Worm (Caenorhabditis elegans) whole organism, L4 larva: Measurements from ENCODE around the gene Y2H9A.6.

ENCODE experiments used
- F26F4.8 ChIP-seq: fragments of 200-800 bp; sonication (Bioruptor generic); conservative IDR thresholded peaks from 2 replicates; pipeline ENCODE4 v1.3.6; 2022; ENCODE audit warnings: missing genetic modification characterization, missing compliant biosample characterization
- F44E2.7 ChIP-seq: fragments of 200-800 bp; sonication (Bioruptor generic); IDR thresholded peaks from 2 replicates; pipeline ENCODE4 v2.1.2; 2022; ENCODE audit warnings: missing genetic modification characterization, missing compliant biosample characterization
- R02D3.7 ChIP-seq: fragments of 150-350 bp; sonication (generic microtip); optimal IDR thresholded peaks from 3 replicates; lab custom pipeline; 2014; ENCODE audit warnings: missing biosample characterization, missing genetic modification characterization
- T20F7.1 ChIP-seq: fragments of 200-800 bp; sonication (Bioruptor generic); optimal IDR thresholded peaks from 2 replicates; lab custom pipeline; 2018; ENCODE audit warnings: mild to moderate bottlenecking, missing genetic modification characterization, missing compliant biosample characterization
- T26A8.4 ChIP-seq: fragments of 200-800 bp; sonication (Bioruptor generic); IDR thresholded peaks from 2 replicates; pipeline ENCODE4 v1.3.6; 2022; ENCODE audit warnings: missing genetic modification characterization, missing compliant biosample characterization
- Y105C5A.15 ChIP-seq: fragments of 200-800 bp; sonication (Bioruptor generic); IDR thresholded peaks from 2 replicates; pipeline ENCODE4 v1.3.6; 2022; ENCODE audit warnings: missing genetic modification characterization, missing compliant biosample characterization
- Y75B8A.6 ChIP-seq: fragments of 200-800 bp; sonication (Bioruptor generic); IDR thresholded peaks from 2 replicates; pipeline ENCODE4 v1.3.6; 2022; ENCODE audit warnings: missing genetic modification reagents, missing genetic modification characterization, missing compliant biosample characterization
- aha-1 ChIP-seq: fragments of 150-350 bp; peaks from one replicate; lab custom pipeline; 2014; ENCODE audit warnings: missing biosample characterization, missing genetic modification characterization
- attf-4 ChIP-seq: sonication (generic microtip); optimal IDR thresholded peaks from 3 replicates; lab custom pipeline; 2017; ENCODE audit warnings: missing biosample characterization, missing genetic modification characterization
- ceh-20 ChIP-seq: fragments of 200-800 bp; sonication (Bioruptor generic); IDR thresholded peaks from 2 replicates; pipeline ENCODE4 v1.3.6; 2022; ENCODE audit warnings: missing genetic modification reagents, missing genetic modification characterization, missing compliant biosample characterization
- ceh-44 ChIP-seq: fragments of 200-800 bp; sonication (Bioruptor generic); IDR thresholded peaks from 2 replicates; pipeline ENCODE4 v1.3.6; 2022; ENCODE audit warnings: missing genetic modification reagents, missing genetic modification characterization, missing compliant biosample characterization
- ceh-62 ChIP-seq: sonication (generic microtip); optimal IDR thresholded peaks from 2 replicates; lab custom pipeline; 2017; ENCODE audit warnings: missing biosample characterization, missing genetic modification characterization
- ceh-82 ChIP-seq: sonication (generic microtip); optimal IDR thresholded peaks from 2 replicates; lab custom pipeline; 2017; ENCODE audit warnings: missing biosample characterization, missing genetic modification characterization
- ces-1 ChIP-seq: fragments of 150-350 bp; sonication (generic microtip); optimal IDR thresholded peaks from 4 replicates; lab custom pipeline; 2014; ENCODE audit warnings: missing biosample characterization, missing genetic modification reagents, missing genetic modification characterization
- dmd-8 ChIP-seq: fragments of 200-800 bp; sonication (Bioruptor generic); IDR thresholded peaks from 2 replicates; pipeline ENCODE4 v1.3.6; 2022; ENCODE audit warnings: missing genetic modification characterization, missing compliant biosample characterization
- dmd-9 ChIP-seq: fragments of 200-800 bp; sonication (Bioruptor generic); IDR thresholded peaks from 2 replicates; pipeline ENCODE4 v1.3.6; 2022; ENCODE audit warnings: missing genetic modification reagents, missing genetic modification characterization, missing compliant biosample characterization
- dpl-1 ChIP-seq: fragments of 150-350 bp; optimal IDR thresholded peaks from 2 replicates; lab custom pipeline; 2014; ENCODE audit warnings: missing biosample characterization, missing genetic modification reagents, missing genetic modification characterization
- gei-8 ChIP-seq: fragments of 200-800 bp; sonication (Bioruptor generic); optimal IDR thresholded peaks from 2 replicates; lab custom pipeline; 2018; ENCODE audit warnings: mild to moderate bottlenecking, missing genetic modification characterization, missing compliant biosample characterization
- hlh-11 ChIP-seq: fragments of 200-800 bp; sonication (Bioruptor generic); optimal IDR thresholded peaks from 2 replicates; lab custom pipeline; 2018; ENCODE audit warnings: mild to moderate bottlenecking, missing genetic modification characterization, missing compliant biosample characterization
- hlh-30 ChIP-seq: sonication (generic microtip); optimal IDR thresholded peaks from 2 replicates; lab custom pipeline; 2017; ENCODE audit warnings: antibody characterized with exemption, mild to moderate bottlenecking, missing genetic modification characterization, missing compliant biosample characterization; ENCODE audit not compliant: insufficient read depth
- lim-7 ChIP-seq: fragments of 200-800 bp; sonication (Bioruptor generic); IDR thresholded peaks from 2 replicates; pipeline ENCODE4 v1.3.6; 2022; ENCODE audit warnings: missing genetic modification characterization, missing compliant biosample characterization
- lin-13 ChIP-seq: fragments of 150-350 bp; optimal IDR thresholded peaks from 2 replicates; lab custom pipeline; 2014; ENCODE audit warnings: missing biosample characterization, missing genetic modification reagents, missing genetic modification characterization
- lin-29 ChIP-seq: fragments of 200-800 bp; sonication (Bioruptor generic); IDR thresholded peaks from 2 replicates; pipeline ENCODE4 v1.3.6; 2022; ENCODE audit warnings: missing genetic modification reagents, missing genetic modification characterization, missing compliant biosample characterization
- lin-38 ChIP-seq: fragments of 200-800 bp; sonication (Bioruptor generic); IDR thresholded peaks from 2 replicates; pipeline ENCODE4 v1.3.6; 2022; ENCODE audit warnings: missing genetic modification reagents, missing genetic modification characterization, missing compliant biosample characterization
- lir-3 ChIP-seq: sonication (generic microtip); optimal IDR thresholded peaks from 2 replicates; lab custom pipeline; 2016; ENCODE audit warnings: mild to moderate bottlenecking, missing genetic modification characterization, missing compliant biosample characterization
- mdt-29 ChIP-seq: fragments of 200-800 bp; sonication (Bioruptor generic); IDR thresholded peaks from 2 replicates; pipeline ENCODE4 v1.3.6; 2022; ENCODE audit warnings: missing genetic modification reagents, missing genetic modification characterization, missing compliant biosample characterization
- mep-1 ChIP-seq: fragments of 150-350 bp; sonication (generic microtip); optimal IDR thresholded peaks from 3 replicates; lab custom pipeline; 2014; ENCODE audit warnings: missing biosample characterization, missing genetic modification characterization
- mes-2 ChIP-seq: sonication (generic microtip); optimal IDR thresholded peaks from 2 replicates; lab custom pipeline; 2016; ENCODE audit warnings: missing genotype, mild to moderate bottlenecking, missing genetic modification characterization, missing compliant biosample characterization; ENCODE audit not compliant: poor library complexity, severe bottlenecking
- mxl-2 ChIP-seq: fragments of 200-800 bp; sonication (Bioruptor generic); conservative IDR thresholded peaks from 2 replicates; pipeline ENCODE4 v1.3.6; 2022; ENCODE audit warnings: missing genetic modification reagents, missing genetic modification characterization, missing compliant biosample characterization
- nhr-111 ChIP-seq: fragments of 200-800 bp; sonication (Bioruptor generic); optimal IDR thresholded peaks from 2 replicates; lab custom pipeline; 2018; ENCODE audit warnings: mild to moderate bottlenecking, missing genetic modification characterization, missing compliant biosample characterization
- nhr-25 ChIP-seq: sonication (generic microtip); optimal IDR thresholded peaks from 2 replicates; lab custom pipeline; 2017; ENCODE audit warnings: missing genetic modification characterization, mild to moderate bottlenecking, missing compliant biosample characterization, antibody characterized with exemption, moderate library complexity, borderline replicate concordance; ENCODE audit not compliant: insufficient read depth
- nhr-41 ChIP-seq: fragments of 200-800 bp; sonication (Bioruptor generic); IDR thresholded peaks from 2 replicates; pipeline ENCODE4 v1.3.6; 2022; ENCODE audit warnings: missing genetic modification reagents, missing genetic modification characterization, missing compliant biosample characterization
- nhr-77 ChIP-seq: fragments of 150-350 bp; optimal IDR thresholded peaks from 2 replicates; lab custom pipeline; 2014; ENCODE audit warnings: missing biosample characterization, missing genetic modification characterization
- pha-4 ChIP-seq, 2 experiments: fragments of 150-350 bp in 1 of 2; fragments of 200-800 bp in 1 of 2; sonication (Bioruptor generic) in 1 of 2; IDR thresholded peaks in 1 of 2; optimal IDR thresholded peaks in 1 of 2; 2 replicates each; pipeline versions ENCODE4 v1.3.6 to Lab custom; 2014 to 2022; ENCODE audit warnings: missing genetic modification characterization in 2 of 2, missing genetic modification reagents in 2 of 2, missing biosample characterization in 1 of 2, missing compliant biosample characterization in 1 of 2
- pqm-1 ChIP-seq: sonication (generic microtip); optimal IDR thresholded peaks from 2 replicates; lab custom pipeline; 2017; ENCODE audit warnings: missing biosample characterization, missing genetic modification characterization
- rbr-2 ChIP-seq: sonication (generic microtip); optimal IDR thresholded peaks from 2 replicates; lab custom pipeline; 2016; ENCODE audit warnings: missing genotype, missing genetic modification characterization, missing compliant biosample characterization
- saeg-2 ChIP-seq: fragments of 200-800 bp; sonication (Bioruptor generic); IDR thresholded peaks from 2 replicates; pipeline ENCODE4 v1.3.6; 2022; ENCODE audit warnings: missing genetic modification reagents, missing genetic modification characterization, missing compliant biosample characterization
- set-16 ChIP-seq: fragments of 200-800 bp; sonication (Bioruptor generic); IDR thresholded peaks from 2 replicates; pipeline ENCODE4 v1.3.6; 2022; ENCODE audit warnings: missing genetic modification reagents, missing genetic modification characterization, missing compliant biosample characterization
- skn-1 ChIP-seq: fragments of 150-350 bp; optimal IDR thresholded peaks from 2 replicates; lab custom pipeline; 2014; ENCODE audit warnings: missing biosample characterization, missing genetic modification characterization
- snpc-1.2 ChIP-seq: fragments of 200-800 bp; sonication (Bioruptor generic); IDR thresholded peaks from 2 replicates; pipeline ENCODE4 v1.3.6; 2022; ENCODE audit warnings: missing genetic modification reagents, missing genetic modification characterization, missing compliant biosample characterization
- unc-62 ChIP-seq, 3 experiments: fragments of 150-350 bp in 1 of 3; sonication (generic microtip); optimal IDR thresholded peaks in 2 of 3; peaks in 1 of 3; 1 replicate in 1 of 3; 2 replicates in 2 of 3; lab custom pipeline; 2014 to 2017; ENCODE audit warnings: missing biosample characterization in 3 of 3, missing genetic modification characterization in 3 of 3, missing genetic modification reagents in 3 of 3, missing genotype in 1 of 3
- zip-11 ChIP-seq: fragments of 200-800 bp; sonication (Bioruptor generic); IDR thresholded peaks from 2 replicates; pipeline ENCODE4 v1.3.6; 2022; ENCODE audit warnings: missing genetic modification characterization, missing compliant biosample characterization

The Y2H9A.6 gene

DNA sequence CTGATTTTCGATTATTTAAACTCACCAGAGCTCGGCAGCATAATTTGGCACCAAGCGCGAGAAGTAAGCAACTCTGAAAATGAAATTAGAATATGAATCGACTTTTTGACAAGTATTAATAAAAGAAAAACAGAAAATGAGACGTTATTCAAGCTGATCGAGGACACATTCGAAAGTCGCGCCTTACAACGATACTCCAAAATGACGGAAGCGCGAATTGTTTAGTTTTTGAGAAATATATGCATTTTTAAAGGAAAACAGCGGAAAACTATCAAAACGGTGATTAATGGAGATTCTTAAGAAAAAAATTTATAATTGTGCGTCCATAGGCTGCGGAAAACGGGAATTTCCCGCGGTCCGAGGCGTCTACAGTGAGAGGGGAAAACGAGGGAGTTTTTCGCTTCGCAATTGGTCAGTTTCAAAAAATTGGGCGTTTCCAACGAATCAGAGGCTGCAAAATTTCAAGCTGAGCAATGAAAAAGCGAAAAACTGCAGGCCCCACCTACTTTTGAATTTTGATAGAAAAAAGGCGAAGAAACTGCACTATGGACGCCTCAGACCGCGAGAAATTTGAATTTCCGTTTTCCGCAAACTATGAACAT, 6.1 kb upstream of the Y2H9A.6 start, which contains the start of gene mes-4:
Gene mes-4, minus strand, starts transcription at position 73 of the 602 bp plus-strand sequence.
- no peak for TF ChIP-seq mes-2 (tag; lab: Kevin White, UChicago)
- peak in 1 of 2 experiments; percentile 78 for TF ChIP-seq unc-62 (GFP tag; optimal IDR thresholded peaks at IDR 0.05 in 1 of 2; lab: Kevin White, UChicago)
- no peak for TF ChIP-seq unc-62 (tag; optimal IDR thresholded peaks at IDR 0.05; lab: Kevin White, UChicago)
- TF ChIP-seq F44E2.7 (GFP tag; lab: Robert Waterston, UW) = no peak
- TF ChIP-seq dpl-1 (GFP tag; lab: Kevin White, UChicago) = peak; percentile 53
- TF ChIP-seq R02D3.7 (tag; lab: Kevin White, UChicago) = no peak
- no peak for TF ChIP-seq lin-29 (GFP tag; lab: Robert Waterston, UW)
- TF ChIP-seq ceh-44 = no peak
- peak; percentile 87 for TF ChIP-seq T20F7.1
- TF ChIP-seq, all 104 proteins: peak for 3

DNA sequence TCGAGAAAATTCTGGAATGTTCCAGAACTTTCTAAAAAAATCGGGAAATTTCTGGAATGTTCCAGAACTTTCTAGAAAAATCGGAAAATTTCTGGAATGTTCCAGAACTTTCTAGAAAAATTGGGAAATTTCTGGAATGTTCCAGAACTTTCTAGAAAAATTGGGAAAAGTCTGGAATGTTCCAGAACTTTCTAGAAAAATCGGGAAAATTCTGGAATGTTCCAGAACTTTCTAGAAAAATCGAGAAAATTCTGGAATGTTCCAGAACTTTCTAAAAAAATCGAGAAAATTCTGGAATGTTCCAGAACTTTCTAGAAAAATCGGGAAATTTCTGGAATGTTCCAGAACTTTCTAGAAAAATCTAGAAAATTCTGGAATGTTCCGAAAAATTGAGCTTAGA, 3.3 kb upstream of the Y2H9A.6 start:
- TF ChIP-seq lin-38 = peak; percentile 34; the same call in 1 of the 2 replicates

DNA sequence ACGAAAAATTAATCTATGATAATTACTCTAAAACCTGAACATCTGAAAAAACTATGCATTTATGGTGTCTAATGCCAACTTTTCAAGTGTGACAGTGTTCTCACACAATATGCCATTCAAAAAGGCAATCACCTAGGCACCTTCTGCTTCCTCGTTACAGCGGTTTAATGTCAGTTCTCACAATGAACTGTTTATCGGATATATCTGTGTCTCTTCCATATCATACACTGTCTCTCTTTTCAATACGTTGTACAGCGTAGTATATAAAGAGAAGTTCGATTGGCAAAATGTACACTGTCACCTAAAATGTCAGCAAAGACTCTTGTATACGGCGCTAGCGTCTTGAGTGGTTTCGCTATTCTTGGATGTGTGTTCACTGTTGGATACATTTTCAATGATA, 2.0 kb upstream of the Y2H9A.6 start, which contains the start of gene col-162:
Gene col-162, plus strand, starts transcription at position 301 of the 400 bp plus-strand sequence.
- TF ChIP-seq ceh-44 (no peak), nhr-111 (GFP tag; lab: Kevin White, UChicago) (no peak), set-16 (GFP tag; lab: Robert Waterston, UW) (no peak), skn-1 (no peak), dmd-9 (GFP tag; lab: Robert Waterston, UW) (no peak)
- TF ChIP-seq, all 104 proteins: peak for 0

DNA sequence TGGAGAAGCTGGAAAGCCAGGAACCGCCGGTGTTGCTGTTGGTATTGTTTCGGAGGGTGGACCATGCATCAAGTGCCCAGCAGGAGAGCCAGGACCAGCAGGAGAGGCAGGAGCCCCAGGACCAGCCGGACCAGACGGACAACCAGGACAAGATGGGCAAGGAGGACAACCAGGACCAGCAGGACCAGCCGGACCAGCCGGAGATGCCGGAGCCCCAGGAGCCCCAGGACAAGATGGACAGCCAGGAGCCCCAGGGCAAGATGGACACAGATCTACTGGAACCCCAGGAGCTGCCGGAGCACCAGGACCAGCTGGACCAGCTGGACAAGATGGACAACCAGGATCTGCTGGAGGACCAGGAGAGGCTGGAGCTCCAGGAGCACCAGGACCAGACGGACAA, 816 bp upstream of the Y2H9A.6 start:
- TF ChIP-seq nhr-41 (no peak), Y105C5A.15 (GFP tag; lab: Robert Waterston, UW) (no peak), T26A8.4 (GFP tag; lab: Robert Waterston, UW) (0 out of 2 replicates have a peak, but pooled peaks have one; percentile 44), ceh-20 (GFP tag; lab: Robert Waterston, UW) (no peak), lim-7 (GFP tag; lab: Robert Waterston, UW) (0 out of 2 replicates have a peak, but pooled peaks have one; percentile 17), F26F4.8 (GFP tag; lab: Robert Waterston, UW) (no peak), T20F7.1 (no peak), mxl-2 (GFP tag; lab: Robert Waterston, UW) (no peak), lin-38 (peak; percentile 22; the same call in 1 of the 2 replicates), rbr-2 (tag; lab: Kevin White, UChicago) (no peak), zip-11 (GFP tag; lab: Robert Waterston, UW) (no peak), gei-8 (GFP tag; lab: Kevin White, UChicago) (no peak), snpc-1.2 (GFP tag; lab: Robert Waterston, UW) (peak; percentile 38; the same call in 1 of the 2 replicates), lin-13 (GFP tag; lab: Kevin White, UChicago) (no peak), ceh-62 (tag; lab: Kevin White, UChicago) (no peak), attf-4 (tag; lab: Kevin White, UChicago) (no peak), mep-1 (tag; lab: Kevin White, UChicago) (no peak), nhr-77 (tag; lab: Kevin White, UChicago) (no peak), R02D3.7 (tag; lab: Kevin White, UChicago) (no peak), lir-3 (no peak), set-16 (GFP tag; lab: Robert Waterston, UW) (peak; percentile 98), aha-1 (no peak), ceh-82 (tag; lab: Kevin White, UChicago) (no peak), Y75B8A.6 (GFP tag; lab: Robert Waterston, UW) (no peak), dmd-8 (GFP tag; lab: Robert Waterston, UW) (0 out of 2 replicates have a peak, but pooled peaks have one; percentile 40), mdt-29 (GFP tag; lab: Robert Waterston, UW) (no peak), saeg-2 (GFP tag; lab: Robert Waterston, UW) (no peak), hlh-30 (no peak), lin-29 (GFP tag; lab: Robert Waterston, UW) (no peak), pha-4 (GFP tag; IDR thresholded peaks at IDR 0.05; lab: Robert Waterston, UW) (no peak), pha-4 (tag; optimal IDR thresholded peaks at IDR 0.05; lab: Kevin White, UChicago) (no peak), F44E2.7 (GFP tag; lab: Robert Waterston, UW) (0 out of 2 replicates have a peak, but pooled peaks have one; percentile 25), ces-1 (GFP tag; lab: Kevin White, UChicago) (no peak), hlh-11 (no peak), nhr-25 (tag; lab: Kevin White, UChicago) (no peak), pqm-1 (no peak)
